Worm (Caenorhabditis elegans) whole organism, L3 larva: Measurements from ENCODE around the gene F55G11.4.

Source experiments
- R02D3.7 ChIP-seq: fragments of 150-350 bp; optimal IDR thresholded peaks from 2 replicates; lab custom pipeline; 2014; ENCODE audit warnings: missing biosample characterization, missing genetic modification characterization
- aly-2 ChIP-seq: fragments of 150-350 bp; optimal IDR thresholded peaks from 2 replicates; lab custom pipeline; 2014; ENCODE audit warnings: missing biosample characterization, missing genetic modification characterization
- ceh-16 ChIP-seq: sonication (generic microtip); optimal IDR thresholded peaks from 2 replicates; lab custom pipeline; 2017; ENCODE audit warnings: missing biosample characterization, missing genetic modification characterization
- ceh-28 ChIP-seq: fragments of 150-350 bp; optimal IDR thresholded peaks from 2 replicates; lab custom pipeline; 2014; ENCODE audit warnings: missing biosample characterization, missing genetic modification reagents, missing genetic modification characterization
- ceh-9 ChIP-seq: sonication (generic microtip); optimal IDR thresholded peaks from 2 replicates; lab custom pipeline; 2018; ENCODE audit warnings: missing biosample characterization, missing genetic modification characterization
- daf-12 ChIP-seq: fragments of 150-350 bp; optimal IDR thresholded peaks from 2 replicates; lab custom pipeline; 2014; ENCODE audit warnings: missing biosample characterization, missing genetic modification reagents, missing genetic modification characterization
- egl-27 ChIP-seq: sonication (generic microtip); optimal IDR thresholded peaks from 4 replicates; lab custom pipeline; 2017; ENCODE audit warnings: missing biosample characterization, missing genetic modification reagents, missing genetic modification characterization
- elt-1 ChIP-seq: fragments of 150-350 bp; optimal IDR thresholded peaks from 2 replicates; lab custom pipeline; 2014; ENCODE audit warnings: missing biosample characterization, missing genetic modification characterization
- elt-2 ChIP-seq: sonication (generic microtip); optimal IDR thresholded peaks from 2 replicates; lab custom pipeline; 2016; ENCODE audit warnings: missing genetic modification reagents, mild to moderate bottlenecking, missing genetic modification characterization, missing compliant biosample characterization
- elt-3 ChIP-seq, 3 experiments: fragments of 150-350 bp in 1 of 3; sonication (generic microtip) in 2 of 3; optimal IDR thresholded peaks; 2 replicates in 2 of 3; 4 replicates in 1 of 3; lab custom pipeline; 2014 to 2017; ENCODE audit warnings: missing biosample characterization in 3 of 3, missing genetic modification characterization in 3 of 3
- hmg-11 ChIP-seq: sonication (generic microtip); optimal IDR thresholded peaks from 2 replicates; lab custom pipeline; 2016; ENCODE audit warnings: missing genetic modification characterization, missing compliant biosample characterization
- lin-15B ChIP-seq: fragments of 150-350 bp; optimal IDR thresholded peaks from 2 replicates; lab custom pipeline; 2014; ENCODE audit warnings: missing biosample characterization, missing genetic modification characterization
- lin-39 ChIP-seq: fragments of 150-350 bp; optimal IDR thresholded peaks from 2 replicates; lab custom pipeline; 2018; ENCODE audit warnings: missing biosample characterization, missing genetic modification reagents, missing genetic modification characterization
- lsy-12 ChIP-seq: sonication (generic microtip); optimal IDR thresholded peaks from 2 replicates; lab custom pipeline; 2016; ENCODE audit warnings: mild to moderate bottlenecking, missing genetic modification characterization, missing compliant biosample characterization
- mml-1 ChIP-seq: fragments of 150-350 bp; sonication (generic microtip); optimal IDR thresholded peaks from 3 replicates; lab custom pipeline; 2014; ENCODE audit warnings: missing biosample characterization, missing genetic modification characterization
- nfya-1 ChIP-seq: sonication (generic microtip); optimal IDR thresholded peaks from 2 replicates; lab custom pipeline; 2017; ENCODE audit warnings: missing genetic modification characterization, mild to moderate bottlenecking, missing compliant biosample characterization, antibody characterized with exemption, moderate library complexity; ENCODE audit not compliant: insufficient read depth
- nhr-11 ChIP-seq: fragments of 150-350 bp; optimal IDR thresholded peaks from 2 replicates; lab custom pipeline; 2014; ENCODE audit warnings: missing biosample characterization, missing genetic modification characterization
- nhr-23 ChIP-seq: fragments of 150-350 bp; optimal IDR thresholded peaks from 2 replicates; lab custom pipeline; 2014; ENCODE audit warnings: missing biosample characterization, missing genetic modification reagents, missing genetic modification characterization
- nhr-237 ChIP-seq: fragments of 150-350 bp; optimal IDR thresholded peaks from 2 replicates; lab custom pipeline; 2014; ENCODE audit warnings: missing biosample characterization, missing genetic modification characterization
- nhr-25 ChIP-seq: sonication (generic microtip); optimal IDR thresholded peaks from 2 replicates; lab custom pipeline; 2017; ENCODE audit warnings: missing biosample characterization, missing genetic modification characterization
- nhr-43 ChIP-seq: sonication (generic microtip); optimal IDR thresholded peaks from 2 replicates; lab custom pipeline; 2016; ENCODE audit warnings: mild to moderate bottlenecking, missing genetic modification characterization, missing compliant biosample characterization; ENCODE audit not compliant: poor library complexity, severe bottlenecking
- nhr-67 ChIP-seq: fragments of 150-350 bp; optimal IDR thresholded peaks from 2 replicates; lab custom pipeline; 2014; ENCODE audit warnings: missing biosample characterization, missing genetic modification characterization
- nhr-77 ChIP-seq: fragments of 150-350 bp; optimal IDR thresholded peaks from 2 replicates; lab custom pipeline; 2014; ENCODE audit warnings: missing biosample characterization, missing genetic modification characterization
- pqm-1 ChIP-seq: fragments of 150-350 bp; optimal IDR thresholded peaks from 2 replicates; lab custom pipeline; 2017; ENCODE audit warnings: missing biosample characterization, missing genetic modification characterization, inconsistent platforms
- sea-2 ChIP-seq: fragments of 150-350 bp; sonication (generic microtip); optimal IDR thresholded peaks from 4 replicates; lab custom pipeline; 2014; ENCODE audit warnings: missing biosample characterization, missing genetic modification reagents, missing genetic modification characterization
- skn-1 ChIP-seq: fragments of 150-350 bp; optimal IDR thresholded peaks from 2 replicates; lab custom pipeline; 2014; ENCODE audit warnings: missing biosample characterization, missing genetic modification characterization
- snpc-4 ChIP-seq: fragments of 150-350 bp; optimal IDR thresholded peaks from 2 replicates; lab custom pipeline; 2014; ENCODE audit warnings: missing biosample characterization, missing genetic modification characterization
- unc-39 ChIP-seq: sonication (generic microtip); optimal IDR thresholded peaks from 4 replicates; lab custom pipeline; 2017; ENCODE audit warnings: missing biosample characterization, missing genetic modification characterization
- unc-62 ChIP-seq: fragments of 150-350 bp; sonication (generic microtip); optimal IDR thresholded peaks from 4 replicates; lab custom pipeline; 2014; ENCODE audit warnings: missing biosample characterization, missing genetic modification reagents, missing genetic modification characterization
- ztf-4 ChIP-seq: fragments of 150-350 bp; optimal IDR thresholded peaks from 2 replicates; lab custom pipeline; 2014; ENCODE audit warnings: missing biosample characterization, missing genetic modification characterization

Gene F55G11.4

ce11 chrIV:12975981-12976380 is 2.6 kb downstream of the F55G11.4 start, which contains the start of gene dod-17:
TSS of gene dod-17 (plus strand) at chrIV:12976303.
- TF ChIP-seq pqm-1 (tag; lab: Kevin White, UChicago) (no peak), elt-2 (tag; lab: Kevin White, UChicago) (peak; percentile 51)

- TF ChIP-seq nhr-23, result no peak
- no peak for TF ChIP-seq nhr-237 (tag; lab: Kevin White, UChicago)
- no peak for TF ChIP-seq ceh-28 (tag; lab: Kevin White, UChicago)
Measured at ce11 chrIV:12977650-12978049, 4.2 kb downstream of the F55G11.4 start.

ce11 chrIV:12978307-12979036 is 5.0 kb downstream of the F55G11.4 start, which contains the start of gene K10D11.2:
TSS of gene K10D11.2 (plus strand) at chrIV:12978986.
- TF ChIP-seq ceh-28 (tag; lab: Kevin White, UChicago), result no peak
- peak; percentile 51 for TF ChIP-seq pqm-1 (tag; lab: Kevin White, UChicago)
- TF ChIP-seq elt-2 (tag; lab: Kevin White, UChicago), result peak; percentile 82
- no peak for TF ChIP-seq ztf-4 (tag; lab: Kevin White, UChicago)

ce11 chrIV:12985961-12986360 is 12.5 kb downstream of the F55G11.4 start, which contains the start of gene K10D11.3:
TSS of gene K10D11.3 (minus strand) at chrIV:12986134.
- TF ChIP-seq nfya-1 (tag; lab: Kevin White, UChicago), result no peak
- TF ChIP-seq unc-62 (GFP tag; lab: Kevin White, UChicago), result no peak
- TF ChIP-seq elt-2 (tag; lab: Kevin White, UChicago), result peak; percentile 53
- TF ChIP-seq pqm-1 (tag; lab: Kevin White, UChicago), result peak; percentile 37
- TF ChIP-seq, all 47 proteins: peak for 2

- TF ChIP-seq sea-2 (GFP tag; lab: Kevin White, UChicago), result no peak
- no peak for TF ChIP-seq elt-1 (tag; lab: Kevin White, UChicago)
- TF ChIP-seq nhr-11, result no peak
- peak; percentile 46 for TF ChIP-seq elt-2 (tag; lab: Kevin White, UChicago)
- TF ChIP-seq unc-39 (tag; lab: Kevin White, UChicago), result no peak
- no peak for TF ChIP-seq skn-1 (tag; lab: Kevin White, UChicago)
- no peak for TF ChIP-seq mml-1 (tag; lab: Kevin White, UChicago)
- no peak for TF ChIP-seq snpc-4 (tag; lab: Kevin White, UChicago)
- TF ChIP-seq nhr-67, result no peak
- TF ChIP-seq pqm-1 (tag; lab: Kevin White, UChicago), result peak; percentile 15
- TF ChIP-seq nhr-23, result no peak
- no peak for TF ChIP-seq lin-15B
- TF ChIP-seq nhr-77, result no peak
- TF ChIP-seq nhr-25, result no peak
- TF ChIP-seq hmg-11 (tag; lab: Kevin White, UChicago), result no peak
Measured at ce11 chrIV:12989355-12989754, 15.9 kb downstream of the F55G11.4 start, which contains the start of gene K10D11.6. TSS of gene K10D11.6 (minus strand) at chrIV:12989455.

ce11 chrIV:12990638-12991037 is 17.2 kb downstream of the F55G11.4 start:
- TF ChIP-seq R02D3.7 (tag; lab: Kevin White, UChicago) (no peak), ceh-9 (tag; lab: Kevin White, UChicago) (no peak), snpc-4 (tag; lab: Kevin White, UChicago) (no peak), nhr-77 (no peak), egl-27 (tag; lab: Kevin White, UChicago) (no peak), elt-3 (tag; optimal IDR thresholded peaks at IDR 0.05; lab: Kevin White, UChicago) (no peak), unc-62 (GFP tag; lab: Kevin White, UChicago) (no peak), nhr-43 (tag; lab: Kevin White, UChicago) (no peak), daf-12 (tag; lab: Kevin White, UChicago) (no peak), elt-1 (tag; lab: Kevin White, UChicago) (no peak), ztf-4 (tag; lab: Kevin White, UChicago) (no peak), aly-2 (tag; lab: Kevin White, UChicago) (no peak), lsy-12 (no peak), ceh-16 (tag; lab: Kevin White, UChicago) (no peak), ceh-28 (tag; lab: Kevin White, UChicago) (no peak), nhr-237 (tag; lab: Kevin White, UChicago) (no peak), lin-39 (tag; lab: Kevin White, UChicago) (no peak)
